Fruit fly (Drosophila melanogaster) whole organism, embryonic: Measurements from ENCODE around the gene CG17472.

Experiments
- Aef1 ChIP-seq: fragments of 200-800 bp; sonication (Bioruptor generic); IDR thresholded peaks from 3 replicates; pipeline ENCODE4 v1.3.6; 2022; ENCODE audit warnings: missing biosample characterization, missing genetic modification characterization
- CG10267 ChIP-seq: fragments of 200-800 bp; sonication (Bioruptor generic); optimal IDR thresholded peaks from 2 replicates; lab custom pipeline; 2018; ENCODE audit warnings: missing biosample characterization, mild to moderate bottlenecking, missing genetic modification characterization, moderate library complexity
- CG11695 ChIP-seq: fragments of 200-800 bp; sonication (Bioruptor generic); IDR thresholded peaks from 3 replicates; pipeline ENCODE4 v1.3.6; 2022; ENCODE audit warnings: missing biosample characterization, missing genetic modification characterization
- CG12299 ChIP-seq: fragments of 200-800 bp; sonication (Bioruptor generic); optimal IDR thresholded peaks from 2 replicates; lab custom pipeline; 2018; ENCODE audit warnings: missing biosample characterization, mild to moderate bottlenecking, missing genetic modification characterization
- CG12744 ChIP-seq: fragments of 200-800 bp; sonication (Bioruptor generic); optimal IDR thresholded peaks from 2 replicates; lab custom pipeline; 2016; ENCODE audit warnings: missing biosample characterization, missing genetic modification characterization
- CG13624 ChIP-seq: fragments of 200-800 bp; sonication (Bioruptor generic); optimal IDR thresholded peaks from 2 replicates; lab custom pipeline; 2016; ENCODE audit warnings: missing biosample characterization, missing genetic modification characterization
- CG14441 ChIP-seq: fragments of 200-800 bp; sonication (Bioruptor generic); IDR thresholded peaks from 2 replicates; pipeline ENCODE4 v1.3.6; 2022; ENCODE audit warnings: missing biosample characterization, missing genetic modification characterization
- CG15479 ChIP-seq: fragments of 200-800 bp; sonication (Bioruptor generic); optimal IDR thresholded peaks from 3 replicates; lab custom pipeline; 2019; ENCODE audit warnings: missing biosample characterization, mild to moderate bottlenecking, missing genetic modification characterization, moderate library complexity
- CG16863 ChIP-seq: fragments of 200-800 bp; sonication (Bioruptor generic); optimal IDR thresholded peaks from 3 replicates; lab custom pipeline; 2016; ENCODE audit warnings: missing biosample characterization, missing genetic modification characterization
- CG17568 ChIP-seq: fragments of 200-800 bp; sonication (Bioruptor generic); optimal IDR thresholded peaks from 2 replicates; lab custom pipeline; 2018; ENCODE audit warnings: missing biosample characterization, mild to moderate bottlenecking, missing genetic modification characterization, moderate library complexity
- CG17802 ChIP-seq: fragments of 200-800 bp; sonication (Bioruptor generic); optimal IDR thresholded peaks from 2 replicates; lab custom pipeline; 2018; ENCODE audit warnings: missing biosample characterization, mild to moderate bottlenecking, missing genetic modification characterization, moderate library complexity
- CG1832 ChIP-seq: fragments of 200-800 bp; sonication (Bioruptor generic); optimal IDR thresholded peaks from 2 replicates; lab custom pipeline; 2017; ENCODE audit warnings: missing biosample characterization, mild to moderate bottlenecking, missing genetic modification characterization, inconsistent platforms
- CG4854 ChIP-seq: fragments of 200-800 bp; sonication (Bioruptor generic); optimal IDR thresholded peaks from 2 replicates; lab custom pipeline; 2016; ENCODE audit warnings: missing biosample characterization, missing genetic modification characterization, inconsistent platforms
- CG6175 ChIP-seq: fragments of 200-800 bp; sonication (Bioruptor generic); IDR thresholded peaks from 3 replicates; pipeline ENCODE4 v1.3.6; 2022; ENCODE audit warnings: missing biosample characterization, missing genetic modification characterization
- CG6689 ChIP-seq: fragments of 200-800 bp; sonication (Bioruptor generic); IDR thresholded peaks from 2 replicates; pipeline ENCODE4 v1.3.6; 2022; ENCODE audit warnings: missing biosample characterization, missing genetic modification characterization
- CG6813 ChIP-seq: fragments of 200-800 bp; sonication (Bioruptor generic); optimal IDR thresholded peaks from 2 replicates; lab custom pipeline; 2017; ENCODE audit warnings: missing biosample characterization, missing genetic modification characterization, mild to moderate bottlenecking, moderate library complexity, missing genetic modification reagents
- CG7271 ChIP-seq: fragments of 200-800 bp; sonication (Bioruptor generic); optimal IDR thresholded peaks from 2 replicates; lab custom pipeline; 2018; ENCODE audit warnings: missing biosample characterization, mild to moderate bottlenecking, missing genetic modification characterization, moderate library complexity
- CG7372 ChIP-seq: fragments of 200-800 bp; sonication (Bioruptor generic); IDR thresholded peaks from 2 replicates; pipeline ENCODE4 v1.3.6; 2022; ENCODE audit warnings: missing biosample characterization, missing genetic modification characterization
- CG7745 ChIP-seq: fragments of 200-800 bp; sonication (Bioruptor generic); optimal IDR thresholded peaks from 2 replicates; lab custom pipeline; 2018; ENCODE audit warnings: missing biosample characterization, mild to moderate bottlenecking, missing genetic modification characterization, moderate library complexity
- CG8290 ChIP-seq, 3 experiments: fragments of 200-800 bp; sonication (Bioruptor generic); optimal IDR thresholded peaks; 2 replicates each; lab custom pipeline; 2016 to 2019; ENCODE audit warnings: missing biosample characterization in 3 of 3, missing genetic modification characterization in 3 of 3, mild to moderate bottlenecking in 2 of 3, moderate library complexity in 1 of 3
- CG8765 ChIP-seq: fragments of 200-800 bp; sonication (Bioruptor generic); IDR thresholded peaks from 2 replicates; pipeline ENCODE4 v1.3.6; 2022; ENCODE audit warnings: missing biosample characterization, missing genetic modification characterization
- CG9797 ChIP-seq: fragments of 200-800 bp; sonication (Bioruptor generic); optimal IDR thresholded peaks from 3 replicates; lab custom pipeline; 2018; ENCODE audit warnings: missing biosample characterization, mild to moderate bottlenecking, missing genetic modification characterization
- CTCF ChIP-seq: fragments of 200-800 bp; sonication (Bioruptor generic); optimal IDR thresholded peaks from 2 replicates; lab custom pipeline; 2017; ENCODE audit warnings: missing biosample characterization, mild to moderate bottlenecking, missing genetic modification characterization, moderate library complexity
- CrebB ChIP-seq: fragments of 200-800 bp; sonication (Bioruptor generic); optimal IDR thresholded peaks from 3 replicates; lab custom pipeline; 2018; ENCODE audit warnings: missing biosample characterization, mild to moderate bottlenecking, missing genetic modification characterization
- D ChIP-seq, 2 experiments: fragments of 200-800 bp in 1 of 2; fragments of >200 bp in 1 of 2; sonication (Bioruptor generic) in 1 of 2; optimal IDR thresholded peaks; 2 replicates in 1 of 2; 3 replicates in 1 of 2; lab custom pipeline; 2017; ENCODE audit warnings: mild to moderate bottlenecking in 1 of 2, missing biosample characterization in 1 of 2, missing genetic modification characterization in 1 of 2, missing genetic modification reagents in 1 of 2
- Dbx ChIP-seq: fragments of 200-800 bp; sonication (Bioruptor generic); IDR thresholded peaks from 3 replicates; pipeline ENCODE4 v1.3.6; 2022; ENCODE audit warnings: missing biosample characterization, missing genetic modification characterization
- Ets97D ChIP-seq: fragments of 200-800 bp; sonication (Bioruptor generic); optimal IDR thresholded peaks from 3 replicates; lab custom pipeline; 2016; ENCODE audit warnings: missing biosample characterization, missing genetic modification characterization
- GATAe ChIP-seq: fragments of 200-800 bp; sonication (Bioruptor generic); conservative IDR thresholded peaks from 2 replicates; pipeline ENCODE4 v1.3.6; 2022; ENCODE audit warnings: missing biosample characterization, missing genetic modification characterization
- Ravus ChIP-seq: fragments of 200-800 bp; sonication (Bioruptor generic); IDR thresholded peaks from 2 replicates; pipeline ENCODE4 v1.3.6; 2022; ENCODE audit warnings: missing biosample characterization, missing genetic modification characterization
- Usf ChIP-seq: fragments of 200-800 bp; sonication (Bioruptor generic); optimal IDR thresholded peaks from 2 replicates; lab custom pipeline; 2017; ENCODE audit warnings: missing genotype, missing biosample characterization, missing genetic modification characterization
- Vsx1 ChIP-seq: fragments of 200-800 bp; sonication (Bioruptor generic); optimal IDR thresholded peaks from 2 replicates; lab custom pipeline; 2017; ENCODE audit warnings: missing biosample characterization, mild to moderate bottlenecking, missing genetic modification characterization, missing genetic modification reagents
- ash1 ChIP-seq: fragments of 200-800 bp; sonication (Bioruptor generic); optimal IDR thresholded peaks from 2 replicates; lab custom pipeline; 2018; ENCODE audit warnings: missing biosample characterization, mild to moderate bottlenecking, missing genetic modification characterization
- bbx ChIP-seq: fragments of 200-800 bp; sonication (Bioruptor generic); IDR thresholded peaks from 2 replicates; pipeline ENCODE4 v1.3.6; 2022; ENCODE audit warnings: missing biosample characterization, missing genetic modification characterization; ENCODE audit not compliant: partially characterized antibody
- bowl ChIP-seq: fragments of 200-800 bp; sonication (Bioruptor generic); IDR thresholded peaks from 2 replicates; pipeline ENCODE4 v1.3.6; 2022; ENCODE audit warnings: missing biosample characterization, missing genetic modification characterization
- dati ChIP-seq: fragments of 200-800 bp; sonication (Bioruptor generic); IDR thresholded peaks from 2 replicates; pipeline ENCODE4 v1.3.6; 2022; ENCODE audit warnings: missing biosample characterization, missing genetic modification characterization
- dmrt11E ChIP-seq: fragments of 200-800 bp; sonication (Bioruptor generic); optimal IDR thresholded peaks from 3 replicates; lab custom pipeline; 2018; ENCODE audit warnings: missing biosample characterization, mild to moderate bottlenecking, missing genetic modification characterization, moderate library complexity
- dysf ChIP-seq: fragments of 200-800 bp; sonication (Bioruptor generic); IDR thresholded peaks from 3 replicates; pipeline ENCODE4 v1.3.6; 2022; ENCODE audit warnings: missing biosample characterization, missing genetic modification characterization
- gcm ChIP-seq: fragments of 200-800 bp; sonication (Bioruptor generic); optimal IDR thresholded peaks from 2 replicates; lab custom pipeline; 2019; ENCODE audit warnings: missing biosample characterization, mild to moderate bottlenecking, missing genetic modification characterization, moderate library complexity
- grau ChIP-seq: fragments of 200-800 bp; optimal IDR thresholded peaks from 3 replicates; lab custom pipeline; 2019; ENCODE audit warnings: missing biosample characterization, mild to moderate bottlenecking, missing genetic modification characterization, moderate library complexity
- hbn ChIP-seq: fragments of 200-800 bp; sonication (Bioruptor generic); IDR thresholded peaks from 2 replicates; pipeline ENCODE4 v1.3.6; 2022; ENCODE audit warnings: missing biosample characterization, missing genetic modification characterization; ENCODE audit not compliant: partially characterized antibody
- nmo ChIP-seq: fragments of 200-800 bp; sonication (Bioruptor generic); optimal IDR thresholded peaks from 2 replicates; lab custom pipeline; 2018; ENCODE audit warnings: missing biosample characterization, mild to moderate bottlenecking, missing genetic modification characterization, moderate library complexity
- pho ChIP-seq: fragments of 200-800 bp; sonication (Bioruptor generic); optimal IDR thresholded peaks from 2 replicates; lab custom pipeline; 2016; ENCODE audit warnings: missing biosample characterization, missing genetic modification characterization
- psq ChIP-seq: fragments of 200-800 bp; sonication (Bioruptor generic); optimal IDR thresholded peaks from 2 replicates; lab custom pipeline; 2017; ENCODE audit warnings: missing biosample characterization, missing genetic modification characterization
- pum ChIP-seq: fragments of 200-800 bp; sonication (Bioruptor generic); optimal IDR thresholded peaks from 2 replicates; lab custom pipeline; 2016; ENCODE audit warnings: missing biosample characterization, missing genetic modification characterization
- repo ChIP-seq: fragments of 200-800 bp; sonication (Bioruptor generic); optimal IDR thresholded peaks from 2 replicates; lab custom pipeline; 2016; ENCODE audit warnings: missing biosample characterization, missing genetic modification characterization
- tna ChIP-seq: fragments of 200-800 bp; sonication (Bioruptor generic); IDR thresholded peaks from 2 replicates; pipeline ENCODE4 v1.3.6; 2022; ENCODE audit warnings: missing biosample characterization, missing genetic modification characterization; ENCODE audit not compliant: partially characterized antibody
- vnd ChIP-seq: fragments of 200-800 bp; sonication (Bioruptor generic); IDR thresholded peaks from 3 replicates; pipeline ENCODE4 v1.3.6; 2022; ENCODE audit warnings: missing biosample characterization, missing genetic modification characterization; ENCODE audit not compliant: partially characterized antibody
- wdn ChIP-seq: fragments of 200-800 bp; sonication (Bioruptor generic); IDR thresholded peaks from 2 replicates; pipeline ENCODE4 v1.3.6; 2022; ENCODE audit warnings: missing biosample characterization, missing genetic modification characterization
- wor ChIP-seq: fragments of 200-800 bp; sonication (Bioruptor generic); IDR thresholded peaks from 2 replicates; pipeline ENCODE4 v1.3.6; 2022; ENCODE audit warnings: missing biosample characterization, missing genetic modification characterization
- zen2 ChIP-seq: fragments of 200-800 bp; sonication (Bioruptor generic); IDR thresholded peaks from 3 replicates; pipeline ENCODE4 v1.3.6; 2022; ENCODE audit warnings: missing biosample characterization, missing genetic modification characterization; ENCODE audit not compliant: partially characterized antibody

Gene CG17472

dm6 chr2L:20649891-20650290 lies 15.6 kb downstream of the CG17472 start, which contains the start of gene CG2611 (continued):
- TF ChIP-seq CG15479 (GFP tag; lab: Kevin White, UChicago) = no peak
- 0 out of 3 replicates have a peak, but pooled peaks have one; percentile 39 for TF ChIP-seq CG11695
- no peak for TF ChIP-seq CG17802 (tag; lab: Kevin White, UChicago)
- TF ChIP-seq nmo (GFP tag; lab: Kevin White, UChicago) = peak; percentile 55
- peak; percentile 98 for TF ChIP-seq grau
- TF ChIP-seq Vsx1 = no peak
- no peak for TF ChIP-seq gcm (GFP tag; lab: Kevin White, UChicago)
- 0 out of 2 replicates have a peak, but pooled peaks have one; percentile 42 for TF ChIP-seq dati (GFP tag; lab: Robert Waterston, UW)
- TF ChIP-seq tna (GFP tag; lab: Robert Waterston, UW) = no peak
- no peak for TF ChIP-seq D (optimal IDR thresholded peaks at IDR 0.05; lab: Kevin White, UChicago)
- no peak for TF ChIP-seq D (GFP tag; optimal IDR thresholded peaks at IDR 0.05; lab: Kevin White, UChicago)
- no peak for TF ChIP-seq ash1 (GFP tag; lab: Kevin White, UChicago)
- TF ChIP-seq dmrt11E (tag; lab: Kevin White, UChicago) = peak; percentile 45
- TF ChIP-seq hbn = no peak; the same call in 1 of the 2 replicates
- no peak for TF ChIP-seq CG7745 (tag; lab: Kevin White, UChicago)
- peak; percentile 50 for TF ChIP-seq pum (GFP tag; lab: Kevin White, UChicago)
- TF ChIP-seq CG8290 (GFP tag; optimal IDR thresholded peaks at IDR 0.05; lab: Kevin White, UChicago) = no peak
- no peak for TF ChIP-seq CG8290 (tag; optimal IDR thresholded peaks at IDR 0.05; lab: Kevin White, UChicago)
- TF ChIP-seq CG7372 (GFP tag; lab: Robert Waterston, UW) = no peak
- TF ChIP-seq bbx (GFP tag; lab: Robert Waterston, UW) = no peak
- no peak for TF ChIP-seq Aef1 (GFP tag; lab: Robert Waterston, UW)
- TF ChIP-seq Dbx = no peak
- peak; percentile 66 for TF ChIP-seq GATAe (GFP tag; lab: Robert Waterston, UW)
- TF ChIP-seq CG10267 (tag; lab: Kevin White, UChicago) = peak; percentile 21
- TF ChIP-seq CG14441 = peak; percentile 67
- TF ChIP-seq CG8765 = no peak; the same call in 1 of the 2 replicates
- TF ChIP-seq CG17568 (GFP tag; lab: Kevin White, UChicago) = no peak
- no peak for TF ChIP-seq zen2
- no peak for TF ChIP-seq repo
- peak; percentile 21 for TF ChIP-seq CG4854
- TF ChIP-seq wor (GFP tag; lab: Robert Waterston, UW) = no peak
- 0 out of 3 replicates have a peak, but pooled peaks have one; percentile 44 for TF ChIP-seq dysf
- TF ChIP-seq Ets97D (GFP tag; lab: Kevin White, UChicago) = peak; percentile 23
- no peak for TF ChIP-seq CG12299 (tag; lab: Kevin White, UChicago)
- TF ChIP-seq CG1832 = no peak
- TF ChIP-seq CTCF = no peak
- TF ChIP-seq CG16863 (GFP tag; lab: Kevin White, UChicago) = no peak
- no peak for TF ChIP-seq CG6175
- TF ChIP-seq pho (GFP tag; lab: Kevin White, UChicago) = peak; percentile 20
- TF ChIP-seq vnd (GFP tag; lab: Robert Waterston, UW) = no peak; the same call in 2 of the 3 replicates
- peak; percentile 22 for TF ChIP-seq CG12744
- no peak for TF ChIP-seq CG9797 (GFP tag; lab: Kevin White, UChicago)
- peak; percentile 60 for TF ChIP-seq CG13624
- TF ChIP-seq Ravus (GFP tag; lab: Robert Waterston, UW) = no peak
- TF ChIP-seq CrebB (tag; lab: Kevin White, UChicago) = peak; percentile 9
- TF ChIP-seq bowl (GFP tag; lab: Robert Waterston, UW) = no peak
- no peak for TF ChIP-seq Usf (GFP tag; lab: Kevin White, UChicago)
- no peak for TF ChIP-seq CG6813 (GFP tag; lab: Kevin White, UChicago)
- no peak for TF ChIP-seq wdn (GFP tag; lab: Robert Waterston, UW)
- TF ChIP-seq psq = no peak
- TF ChIP-seq CG7271 (tag; lab: Kevin White, UChicago) = no peak
- TF ChIP-seq CG6689 (GFP tag; lab: Robert Waterston, UW) = peak; percentile 43; the same call in 1 of the 2 replicates
